Worm (Caenorhabditis elegans): ENCODE measurements around the gene srd-45.

ce11 chrX:12299834-12300233 lies 28.9 kb upstream of the srd-45 start, which contains the start of gene W06D11.5:
- TF ChIP-seq dao-5 (tag; optimal IDR thresholded peaks at IDR 0.05) (no peak), W03F9.2 (tag; optimal IDR thresholded peaks at IDR 0.05) (no peak), him-1 (tag; optimal IDR thresholded peaks at IDR 0.05) (no peak)

Measured in whole organism, L4/young adult.